Worm (Caenorhabditis elegans): Measurements from ENCODE around the gene Y51H7C.1.

ce11 chrII:1478522-1478921 is 11.0 kb downstream of the Y51H7C.1 start:
- TF ChIP-seq elt-3 (tag; optimal IDR thresholded peaks at IDR 0.05) (no peak), aly-2 (tag; optimal IDR thresholded peaks at IDR 0.05) (no peak), nhr-237 (tag; optimal IDR thresholded peaks at IDR 0.05) (no peak), ceh-16 (tag; optimal IDR thresholded peaks at IDR 0.05) (no peak), fkh-10 (GFP tag; optimal IDR thresholded peaks at IDR 0.05) (no peak), skn-1 (tag; optimal IDR thresholded peaks at IDR 0.05) (no peak), lin-39 (tag; optimal IDR thresholded peaks at IDR 0.05) (no peak), pha-4 (tag; optimal IDR thresholded peaks at IDR 0.05) (no peak), daf-12 (tag; optimal IDR thresholded peaks at IDR 0.05) (no peak), ama-1 (optimal IDR thresholded peaks at IDR 0.05) (no peak), ztf-4 (tag; optimal IDR thresholded peaks at IDR 0.05) (no peak), pqm-1 (tag; optimal IDR thresholded peaks at IDR 0.05) (no peak)

Data from whole organism, L3 larva.